Fruit fly (Drosophila melanogaster): Measurements from ENCODE around the gene CG6118.
A peak's percentile ranks its signal among the peaks of the same experiment; 100 is the strongest.

CG6118 gene

DNA sequence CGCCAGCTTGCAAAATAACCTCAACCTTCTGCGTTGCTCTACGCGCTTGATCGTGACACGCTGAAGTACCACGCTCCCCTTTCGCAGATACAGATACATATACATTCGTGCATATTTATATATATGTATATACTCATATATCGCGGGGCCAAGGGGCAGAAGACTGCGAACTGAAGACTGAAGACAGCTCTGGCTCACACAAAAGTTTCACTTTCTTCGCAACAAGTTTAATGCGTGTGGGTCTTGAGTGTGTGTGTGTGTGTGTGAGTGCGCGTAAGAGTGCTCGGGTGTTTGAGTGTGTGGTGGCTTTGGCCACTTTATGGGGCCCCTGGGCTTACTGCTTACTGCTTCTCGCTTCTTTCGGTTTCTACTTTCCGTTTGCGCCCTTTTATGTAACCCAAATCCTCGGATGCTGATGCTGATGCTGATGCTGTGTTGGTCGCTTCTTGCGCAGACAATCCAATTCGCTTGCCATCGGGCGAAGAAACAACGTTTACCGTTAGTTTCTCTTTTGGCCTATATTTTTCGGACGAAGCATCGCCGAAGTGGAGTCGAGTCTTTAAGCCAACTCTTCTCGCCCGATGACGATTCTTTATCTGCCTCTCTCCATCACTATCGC lies 7.2 kb downstream of the CG6118 start:
- TF ChIP-seq psq (optimal IDR thresholded peaks at IDR 0.05) (no peak), Dll (optimal IDR thresholded peaks at IDR 0.05) (no peak), EcR (GFP tag; optimal IDR thresholded peaks at IDR 0.05) (no peak), usp (GFP tag; optimal IDR thresholded peaks at IDR 0.05) (no peak), CG8478 (optimal IDR thresholded peaks at IDR 0.05) (no peak), pan (optimal IDR thresholded peaks at IDR 0.05) (no peak)

- no peak for TF ChIP-seq EcR (GFP tag; optimal IDR thresholded peaks at IDR 0.05)
- TF ChIP-seq psq (optimal IDR thresholded peaks at IDR 0.05), result no peak
- no peak for TF ChIP-seq Dll (optimal IDR thresholded peaks at IDR 0.05)
- TF ChIP-seq pan (optimal IDR thresholded peaks at IDR 0.05), result no peak
- no peak for TF ChIP-seq CG8478 (optimal IDR thresholded peaks at IDR 0.05)
- no peak for TF ChIP-seq usp (GFP tag; optimal IDR thresholded peaks at IDR 0.05)
Measured at dm6 chr3R:15425638-15426487, 8.7 kb downstream of the CG6118 start.

dm6 chr3R:15424187-15424586 lies 10.4 kb downstream of the CG6118 start:
- TF ChIP-seq psq (optimal IDR thresholded peaks at IDR 0.05), result no peak
- no peak for TF ChIP-seq CG8478 (optimal IDR thresholded peaks at IDR 0.05)
- no peak for TF ChIP-seq usp (GFP tag; optimal IDR thresholded peaks at IDR 0.05)
- no peak for TF ChIP-seq EcR (GFP tag; optimal IDR thresholded peaks at IDR 0.05)
- TF ChIP-seq Dll (optimal IDR thresholded peaks at IDR 0.05), result no peak
- no peak for TF ChIP-seq pan (optimal IDR thresholded peaks at IDR 0.05)

- no peak for TF ChIP-seq psq (optimal IDR thresholded peaks at IDR 0.05)
- TF ChIP-seq pan (optimal IDR thresholded peaks at IDR 0.05), result no peak
- TF ChIP-seq Dll (optimal IDR thresholded peaks at IDR 0.05), result peak; percentile 46
- TF ChIP-seq CG8478 (optimal IDR thresholded peaks at IDR 0.05), result no peak
Measured at dm6 chr3R:15420375-15420931, 14.1 kb downstream of the CG6118 start.

DNA sequence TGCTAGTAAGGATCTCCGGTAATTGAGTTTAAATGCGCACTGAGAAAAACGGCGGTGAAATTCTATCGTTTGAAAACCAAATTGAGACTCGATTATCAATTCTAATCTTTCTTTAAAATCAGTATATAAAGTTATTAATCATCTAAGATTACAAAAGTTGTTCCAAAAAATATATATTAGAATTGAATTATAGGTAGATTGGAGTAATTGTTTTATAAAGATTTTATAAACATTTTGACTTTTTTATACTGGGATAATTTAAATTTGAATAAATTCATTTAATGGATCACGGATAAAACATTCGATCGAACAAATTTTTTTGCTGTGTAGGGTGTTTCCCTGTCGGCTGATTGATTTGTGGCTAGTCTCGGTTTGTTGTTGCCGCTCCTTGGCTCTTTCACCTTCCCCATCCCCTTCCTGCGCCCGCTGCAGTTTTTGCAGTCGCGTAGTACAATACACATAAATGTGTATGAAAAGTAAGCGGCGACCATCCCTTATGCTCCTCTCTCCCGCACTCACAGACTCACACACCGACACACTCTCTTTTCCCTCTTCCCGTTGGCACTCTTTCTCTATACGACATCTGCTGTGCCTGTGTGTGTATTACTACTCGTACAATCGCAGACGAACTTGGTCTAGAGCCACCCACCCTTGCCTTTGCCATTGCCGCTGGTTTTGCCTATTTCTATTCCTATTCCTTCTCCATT lies 15.6 kb downstream of the CG6118 start:
- TF ChIP-seq EcR (GFP tag; optimal IDR thresholded peaks at IDR 0.05) (no peak), psq (optimal IDR thresholded peaks at IDR 0.05) (no peak), CG8478 (optimal IDR thresholded peaks at IDR 0.05) (no peak), usp (GFP tag; optimal IDR thresholded peaks at IDR 0.05) (no peak), pan (optimal IDR thresholded peaks at IDR 0.05) (no peak)

- no peak for TF ChIP-seq CG8478 (optimal IDR thresholded peaks at IDR 0.05)
- TF ChIP-seq psq (optimal IDR thresholded peaks at IDR 0.05), result no peak
- no peak for TF ChIP-seq EcR (GFP tag; optimal IDR thresholded peaks at IDR 0.05)
- no peak for TF ChIP-seq Dll (optimal IDR thresholded peaks at IDR 0.05)
- no peak for TF ChIP-seq usp (GFP tag; optimal IDR thresholded peaks at IDR 0.05)
- no peak for TF ChIP-seq pan (optimal IDR thresholded peaks at IDR 0.05)
Measured at dm6 chr3R:15417761-15418754, 16.5 kb downstream of the CG6118 start.

DNA sequence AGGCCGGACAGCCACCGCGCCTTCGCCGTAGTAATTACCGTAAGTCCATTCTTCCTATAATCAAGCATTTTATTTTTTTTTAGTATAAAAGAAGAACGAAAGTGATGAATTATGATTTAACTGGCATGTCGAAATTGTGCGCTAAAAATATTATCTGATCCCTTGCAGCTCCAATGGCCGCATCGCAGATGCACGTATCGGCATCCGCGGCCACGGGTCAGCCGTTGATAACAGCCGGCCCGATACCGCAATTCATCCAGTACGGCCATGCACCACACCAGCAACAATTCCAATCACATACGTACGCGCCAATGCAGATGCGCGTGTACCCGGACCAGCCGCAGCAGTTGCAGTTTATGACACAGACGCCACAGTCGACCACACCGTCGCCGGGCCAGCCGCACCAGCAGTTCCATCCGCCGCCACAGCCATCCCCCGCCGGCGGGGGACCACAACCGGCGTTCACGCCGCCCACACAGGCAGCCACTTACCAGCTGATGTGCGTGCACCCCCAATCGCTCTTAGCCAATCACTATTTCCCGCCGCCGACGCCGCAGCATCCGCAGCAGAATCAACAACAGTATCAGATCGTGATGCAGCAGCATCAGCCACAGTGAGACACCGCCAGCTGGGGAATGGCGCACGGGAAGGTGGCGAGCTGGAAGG lies 19.5 kb downstream of the CG6118 start:
- TF ChIP-seq psq (optimal IDR thresholded peaks at IDR 0.05), result no peak
- TF ChIP-seq CG8478 (optimal IDR thresholded peaks at IDR 0.05), result no peak
- TF ChIP-seq Dll (optimal IDR thresholded peaks at IDR 0.05), result no peak
- no peak for TF ChIP-seq EcR (GFP tag; optimal IDR thresholded peaks at IDR 0.05)
- no peak for TF ChIP-seq usp (GFP tag; optimal IDR thresholded peaks at IDR 0.05)
- no peak for TF ChIP-seq pan (optimal IDR thresholded peaks at IDR 0.05)

- TF ChIP-seq pan (optimal IDR thresholded peaks at IDR 0.05), result no peak
- no peak for TF ChIP-seq usp (GFP tag; optimal IDR thresholded peaks at IDR 0.05)
- no peak for TF ChIP-seq Dll (optimal IDR thresholded peaks at IDR 0.05)
- no peak for TF ChIP-seq psq (optimal IDR thresholded peaks at IDR 0.05)
- no peak for TF ChIP-seq CG8478 (optimal IDR thresholded peaks at IDR 0.05)
- TF ChIP-seq EcR (GFP tag; optimal IDR thresholded peaks at IDR 0.05), result no peak
Measured at dm6 chr3R:15410689-15411587, 23.6 kb downstream of the CG6118 start.

- TF ChIP-seq psq (optimal IDR thresholded peaks at IDR 0.05) (no peak), Dll (optimal IDR thresholded peaks at IDR 0.05) (no peak), CG8478 (optimal IDR thresholded peaks at IDR 0.05) (no peak), pan (optimal IDR thresholded peaks at IDR 0.05) (no peak), EcR (GFP tag; optimal IDR thresholded peaks at IDR 0.05) (no peak), usp (GFP tag; optimal IDR thresholded peaks at IDR 0.05) (no peak)
Measured at dm6 chr3R:15409772-15410688, 24.5 kb downstream of the CG6118 start.
